Fruit fly (Drosophila melanogaster): Measurements from ENCODE around the gene CG13445.

The CG13445 gene

dm6 chr3L:15825493-15826209 is 16.4 kb downstream of the CG13445 start (continued):
- TF ChIP-seq grn (GFP tag; optimal IDR thresholded peaks at IDR 0.05) = peak; percentile 35
- TF ChIP-seq exex (tag; optimal IDR thresholded peaks at IDR 0.05) = peak; percentile 58
- TF ChIP-seq CG17385 (GFP tag; optimal IDR thresholded peaks at IDR 0.05) = no peak
- TF ChIP-seq Med (GFP tag) = peak; percentile 69
- TF ChIP-seq CG3065 (GFP tag; optimal IDR thresholded peaks at IDR 0.05) = no peak
- TF ChIP-seq ken (GFP tag; IDR thresholded peaks at IDR 0.05) = 0 out of 3 replicates have a peak, but pooled peaks have one; percentile 8
- TF ChIP-seq Ptx1 (GFP tag; IDR thresholded peaks at IDR 0.05) = no peak
- peak; percentile 81 for TF ChIP-seq phol (tag; optimal IDR thresholded peaks at IDR 0.05)
- no peak for TF ChIP-seq Deaf1 (tag; optimal IDR thresholded peaks at IDR 0.05)
- TF ChIP-seq unc-4 (GFP tag; IDR thresholded peaks at IDR 0.05; ENCODE audit: partially characterized antibody) = no peak
- TF ChIP-seq az2 (GFP tag; optimal IDR thresholded peaks at IDR 0.05) = no peak
- no peak for TF ChIP-seq CG9876 (GFP tag; optimal IDR thresholded peaks at IDR 0.05)
- no peak for TF ChIP-seq Hsf (GFP tag; optimal IDR thresholded peaks at IDR 0.05)
- no peak for TF ChIP-seq CG9437 (GFP tag; optimal IDR thresholded peaks at IDR 0.05)
- TF ChIP-seq Sry-δ (GFP tag; optimal IDR thresholded peaks at IDR 0.05) = no peak
- no peak for TF ChIP-seq Camta (GFP tag; optimal IDR thresholded peaks at IDR 0.05)
- TF ChIP-seq CG18764 (GFP tag; optimal IDR thresholded peaks at IDR 0.05) = no peak
- peak; percentile 65 for TF ChIP-seq Fer1 (GFP tag; optimal IDR thresholded peaks at IDR 0.05)
- no peak for TF ChIP-seq da (GFP tag; optimal IDR thresholded peaks at IDR 0.05)
- no peak for TF ChIP-seq CG10654 (GFP tag; optimal IDR thresholded peaks at IDR 0.05)
- no peak for TF ChIP-seq danr (GFP tag; IDR thresholded peaks at IDR 0.05)
- TF ChIP-seq jumu (GFP tag; optimal IDR thresholded peaks at IDR 0.05) = no peak
- TF ChIP-seq HmgZ (tag; optimal IDR thresholded peaks at IDR 0.05) = peak; percentile 57
- TF ChIP-seq gt (GFP tag; IDR thresholded peaks at IDR 0.05) = no peak
- TF ChIP-seq gsb (GFP tag; IDR thresholded peaks at IDR 0.05) = no peak
- no peak for TF ChIP-seq Ssrp (tag; optimal IDR thresholded peaks at IDR 0.05)
- no peak for TF ChIP-seq CG17361 (GFP tag; IDR thresholded peaks at IDR 0.05)
- TF ChIP-seq wdn (GFP tag; IDR thresholded peaks at IDR 0.05) = no peak
- no peak for TF ChIP-seq tup (GFP tag; optimal IDR thresholded peaks at IDR 0.05)
- no peak for TF ChIP-seq CG14667 (GFP tag; IDR thresholded peaks at IDR 0.05)
- no peak for TF ChIP-seq HLH54F (GFP tag; optimal IDR thresholded peaks at IDR 0.05)
- TF ChIP-seq CG16779 (GFP tag; IDR thresholded peaks at IDR 0.05) = no peak
- peak; percentile 26 for TF ChIP-seq CG12769 (tag; optimal IDR thresholded peaks at IDR 0.05)
- TF ChIP-seq ro (GFP tag; IDR thresholded peaks at IDR 0.05) = no peak
- no peak for TF ChIP-seq nmo (GFP tag; optimal IDR thresholded peaks at IDR 0.05)
- peak; percentile 52 for TF ChIP-seq sens (GFP tag)
- peak; percentile 22 for TF ChIP-seq CG1647 (GFP tag; optimal IDR thresholded peaks at IDR 0.05)
- TF ChIP-seq CG4854 (GFP tag; optimal IDR thresholded peaks at IDR 0.05) = no peak
- TF ChIP-seq CG18011 (GFP tag; optimal IDR thresholded peaks at IDR 0.05) = peak; percentile 30
- peak; percentile 35 for TF ChIP-seq BtbVII (GFP tag; optimal IDR thresholded peaks at IDR 0.05)
- TF ChIP-seq CG8765 (GFP tag; IDR thresholded peaks at IDR 0.05) = no peak
- TF ChIP-seq Dad (GFP tag; optimal IDR thresholded peaks at IDR 0.05) = peak; percentile 15
- no peak for TF ChIP-seq Usf (GFP tag; optimal IDR thresholded peaks at IDR 0.05)
- TF ChIP-seq CG1233 (GFP tag; optimal IDR thresholded peaks at IDR 0.05) = no peak
- TF ChIP-seq HLHmδ (GFP tag; optimal IDR thresholded peaks at IDR 0.05) = no peak
- TF ChIP-seq dimm (GFP tag; IDR thresholded peaks at IDR 0.05) = no peak
- no peak for TF ChIP-seq Optix (GFP tag; IDR thresholded peaks at IDR 0.05)
- peak; percentile 56; the same call in 1 of the 2 replicates for TF ChIP-seq sob (GFP tag; IDR thresholded peaks at IDR 0.05)
- TF ChIP-seq hbn (GFP tag; IDR thresholded peaks at IDR 0.05; ENCODE audit: partially characterized antibody) = no peak
- TF ChIP-seq CG2202 (tag; optimal IDR thresholded peaks at IDR 0.05) = no peak
- TF ChIP-seq ab (GFP tag; optimal IDR thresholded peaks at IDR 0.05) = no peak
- no peak for TF ChIP-seq Lpt (GFP tag; optimal IDR thresholded peaks at IDR 0.05)
